Fruit fly (Drosophila melanogaster): ENCODE data around the gene Saysd1.

Gene Saysd1

DNA sequence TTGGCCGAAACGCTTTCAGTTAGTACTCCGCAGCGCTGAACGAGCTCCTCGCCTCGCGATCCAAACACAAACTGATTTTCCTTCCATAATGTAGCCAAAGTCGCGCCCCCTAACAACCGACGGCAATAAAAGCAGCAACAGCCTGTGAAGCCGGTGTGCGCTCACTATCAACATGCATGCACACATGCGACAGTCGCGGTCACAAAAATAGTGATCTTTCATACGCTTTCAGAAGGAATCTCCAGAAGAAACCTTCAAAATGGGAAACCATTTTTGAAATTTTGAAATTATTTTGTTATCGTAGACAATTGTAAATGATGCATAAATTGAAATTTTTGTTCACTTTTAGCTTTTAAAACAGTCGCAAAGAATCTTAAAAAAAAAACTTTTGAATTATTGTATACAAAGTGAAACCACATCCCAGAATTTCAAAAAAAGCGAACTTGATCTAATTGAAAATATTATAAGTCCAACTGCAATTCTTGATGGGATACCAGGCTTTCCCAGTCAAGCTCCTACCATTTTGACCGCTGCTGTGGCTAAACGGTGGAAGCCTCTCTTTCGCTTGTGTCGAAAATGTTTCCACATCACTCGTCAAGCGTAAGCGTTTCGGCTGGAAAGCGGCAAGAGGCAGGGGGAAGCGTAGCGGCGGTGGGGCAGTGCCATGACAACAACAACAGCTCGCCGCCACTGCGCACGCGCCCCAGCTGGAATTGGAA lies 17.4 kb upstream of the Saysd1 start, which contains the start of gene Cad96Cb (continued):
- no peak for TF ChIP-seq tup (GFP tag; optimal IDR thresholded peaks at IDR 0.05)
- TF ChIP-seq danr (GFP tag; IDR thresholded peaks at IDR 0.05), result peak; percentile 44; the same call in 1 of the 2 replicates
- TF ChIP-seq tap (tag; optimal IDR thresholded peaks at IDR 0.05), result no peak
- TF ChIP-seq CG6813 (GFP tag; optimal IDR thresholded peaks at IDR 0.05), result peak; percentile 80
- TF ChIP-seq ham (GFP tag; IDR thresholded peaks at IDR 0.05), result no peak
- no peak for TF ChIP-seq hth (optimal IDR thresholded peaks at IDR 0.05)
- TF ChIP-seq CkIIα-i1 (GFP tag; IDR thresholded peaks at IDR 0.05), result no peak
- peak in 1 of 2 experiments; percentile 92 for TF ChIP-seq Eip74EF (GFP tag; optimal IDR thresholded peaks at IDR 0.05)
- TF ChIP-seq CG32767 (GFP tag; IDR thresholded peaks at IDR 0.05), result peak; percentile 77
- peak; percentile 75 for TF ChIP-seq crol (GFP tag; IDR thresholded peaks at IDR 0.05)
- TF ChIP-seq onecut (GFP tag; IDR thresholded peaks at IDR 0.05), result peak; percentile 75
- TF ChIP-seq CG7839 (tag; optimal IDR thresholded peaks at IDR 0.05), result peak; percentile 90
- TF ChIP-seq CG7372 (GFP tag; IDR thresholded peaks at IDR 0.05), result peak; percentile 57; the same call in 1 of the 2 replicates
- peak; percentile 62; the same call in 1 of the 2 replicates for TF ChIP-seq stc (GFP tag; IDR thresholded peaks at IDR 0.05)
- TF ChIP-seq Scr (GFP tag; IDR thresholded peaks at IDR 0.05; ENCODE audit: partially characterized antibody), result no peak
- peak; percentile 38; the same call in 1 of the 3 replicates for TF ChIP-seq Mrtf (GFP tag; IDR thresholded peaks at IDR 0.05)
- peak; percentile 50 for TF ChIP-seq maf-S (GFP tag; optimal IDR thresholded peaks at IDR 0.05)
- peak; percentile 66 for TF ChIP-seq ab (GFP tag; optimal IDR thresholded peaks at IDR 0.05)
- TF ChIP-seq zfh1 (GFP tag; IDR thresholded peaks at IDR 0.05), result peak; percentile 44; the same call in 1 of the 3 replicates
- peak; percentile 78; the same call in 1 of the 2 replicates for TF ChIP-seq Drgx (GFP tag; IDR thresholded peaks at IDR 0.05)
- TF ChIP-seq eyg (GFP tag; optimal IDR thresholded peaks at IDR 0.05), result peak; percentile 75
- TF ChIP-seq CG14014 (GFP tag; IDR thresholded peaks at IDR 0.05), result 0 out of 2 replicates have a peak, but pooled peaks have one; percentile 41
- no peak for TF ChIP-seq CG43689 (GFP tag; IDR thresholded peaks at IDR 0.05)
- peak in 1 of 2 experiments; percentile 3 for TF ChIP-seq insv (GFP tag; optimal IDR thresholded peaks at IDR 0.05)
- no peak for TF ChIP-seq vnd (GFP tag; IDR thresholded peaks at IDR 0.05; ENCODE audit: partially characterized antibody)
- peak; percentile 7 for TF ChIP-seq CG7928 (GFP tag; optimal IDR thresholded peaks at IDR 0.05)
- TF ChIP-seq CG10565 (GFP tag; optimal IDR thresholded peaks at IDR 0.05), result peak; percentile 28
- no peak for TF ChIP-seq Dbx (GFP tag; IDR thresholded peaks at IDR 0.05)
- TF ChIP-seq nom (GFP tag; optimal IDR thresholded peaks at IDR 0.05), result peak; percentile 81
- peak; percentile 38; the same call in 1 of the 3 replicates for TF ChIP-seq otp (GFP tag; IDR thresholded peaks at IDR 0.05)
- TF ChIP-seq gro (GFP tag; optimal IDR thresholded peaks at IDR 0.05), result no peak
- peak; percentile 62 for TF ChIP-seq NC2α (GFP tag; optimal IDR thresholded peaks at IDR 0.05)
- TF ChIP-seq CG5953 (GFP tag; IDR thresholded peaks at IDR 0.05), result no peak
- peak; percentile 70 for TF ChIP-seq NfI (GFP tag; optimal IDR thresholded peaks at IDR 0.05)
- peak; percentile 49 for TF ChIP-seq CG33213 (GFP tag; optimal IDR thresholded peaks at IDR 0.05)
- peak; percentile 86 for TF ChIP-seq gcm (GFP tag; optimal IDR thresholded peaks at IDR 0.05)
- TF ChIP-seq CG13123 (GFP tag; optimal IDR thresholded peaks at IDR 0.05), result peak; percentile 7
- peak; percentile 95 for TF ChIP-seq CG18262 (tag; optimal IDR thresholded peaks at IDR 0.05)
- no peak; the same call in 2 of the 3 replicates for TF ChIP-seq C15 (GFP tag; IDR thresholded peaks at IDR 0.05)
- TF ChIP-seq br (optimal IDR thresholded peaks at IDR 0.05), result no peak
- no peak for TF ChIP-seq usp (GFP tag; optimal IDR thresholded peaks at IDR 0.05)
- TF ChIP-seq CG2129 (GFP tag; IDR thresholded peaks at IDR 0.05; ENCODE audit: partially characterized antibody), result no peak
- TF ChIP-seq CG34376 (GFP tag; optimal IDR thresholded peaks at IDR 0.05), result peak; percentile 1
- peak; percentile 90 for TF ChIP-seq Oli (tag; optimal IDR thresholded peaks at IDR 0.05)
- TF ChIP-seq Nf-YA (GFP tag; IDR thresholded peaks at IDR 0.05), result no peak
- peak; percentile 83 for TF ChIP-seq Blimp-1 (GFP tag; optimal IDR thresholded peaks at IDR 0.05)
- peak; percentile 79 for TF ChIP-seq CG16815 (GFP tag; optimal IDR thresholded peaks at IDR 0.05)
- TF ChIP-seq CG2712 (tag; optimal IDR thresholded peaks at IDR 0.05), result peak; percentile 91
- peak; percentile 50 for TF ChIP-seq E2f2 (GFP tag; IDR thresholded peaks at IDR 0.05)
- TF ChIP-seq dm (GFP tag; optimal IDR thresholded peaks at IDR 0.05), result peak; percentile 68

Measured in whole organism, embryonic.